Worm (Caenorhabditis elegans): ENCODE measurements around the gene sri-72.

DNA sequence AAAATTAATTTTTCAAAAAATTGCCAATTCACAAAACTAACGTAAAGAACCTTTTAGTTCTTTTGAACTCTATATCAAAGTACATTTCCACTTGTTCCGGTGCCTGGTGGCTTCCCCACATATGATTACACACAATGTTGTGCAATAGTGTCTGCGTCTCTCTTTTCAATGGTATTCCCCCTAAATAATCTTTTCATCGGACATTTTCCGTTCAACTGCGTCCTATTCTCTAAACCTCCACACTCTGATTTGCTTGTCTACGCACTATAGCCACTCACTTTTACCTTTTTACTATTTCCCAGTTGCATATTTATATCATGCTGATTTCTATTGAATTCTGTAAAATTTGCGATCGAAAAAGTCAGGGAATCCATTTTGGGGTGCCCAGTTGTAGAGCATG lies 36.0 kb downstream of the sri-72 start, which contains the start of gene nhr-58:
- TF ChIP-seq W03F9.2 (tag; optimal IDR thresholded peaks at IDR 0.05) (no peak), him-1 (tag; optimal IDR thresholded peaks at IDR 0.05) (no peak)

Measured in whole organism, L4/young adult.